Fruit fly (Drosophila melanogaster): ENCODE measurements around the gene CG32091.

Gene CG32091

dm6 chr3L:11587720-11588580 lies 43.2 kb upstream of the CG32091 start, which contains the start of gene rt (continued):
- TF ChIP-seq nmo (GFP tag; optimal IDR thresholded peaks at IDR 0.05) (peak; percentile 69), CG15269 (tag; optimal IDR thresholded peaks at IDR 0.05) (peak; percentile 48), Aef1 (GFP tag; IDR thresholded peaks at IDR 0.05) (no peak), CG18764 (GFP tag; optimal IDR thresholded peaks at IDR 0.05) (peak; percentile 36), wek (GFP tag; optimal IDR thresholded peaks at IDR 0.05) (no peak), CG14441 (GFP tag; IDR thresholded peaks at IDR 0.05) (no peak), CG12071 (GFP tag; optimal IDR thresholded peaks at IDR 0.05) (peak; percentile 14), corto (GFP tag; optimal IDR thresholded peaks at IDR 0.05) (no peak), bab2 (GFP tag; optimal IDR thresholded peaks at IDR 0.05) (peak; percentile 14), CG10431 (GFP tag; optimal IDR thresholded peaks at IDR 0.05) (peak; percentile 17), CG4282 (GFP tag; optimal IDR thresholded peaks at IDR 0.05) (no peak), Hey (tag; optimal IDR thresholded peaks at IDR 0.05) (no peak), CG11723 (GFP tag; optimal IDR thresholded peaks at IDR 0.05) (peak; percentile 8), B-H2 (GFP tag; optimal IDR thresholded peaks at IDR 0.05) (no peak), hkb (optimal IDR thresholded peaks at IDR 0.05) (no peak), hkb (GFP tag; IDR thresholded peaks at IDR 0.05) (peak; percentile 70), ken (GFP tag; IDR thresholded peaks at IDR 0.05) (peak; percentile 44; the same call in 1 of the 3 replicates), Hsf (GFP tag; optimal IDR thresholded peaks at IDR 0.05) (peak; percentile 63), CG4424 (GFP tag; optimal IDR thresholded peaks at IDR 0.05) (peak; percentile 66), maf-S (GFP tag; optimal IDR thresholded peaks at IDR 0.05) (no peak), Kr (GFP tag; optimal IDR thresholded peaks at IDR 0.05) (no peak), Camta (GFP tag; optimal IDR thresholded peaks at IDR 0.05) (no peak), CG13424 (tag; optimal IDR thresholded peaks at IDR 0.05) (peak; percentile 70), Lhr (GFP tag; optimal IDR thresholded peaks at IDR 0.05) (peak; percentile 27), CG3847 (GFP tag; IDR thresholded peaks at IDR 0.05) (peak; percentile 36; the same call in 1 of the 2 replicates), Sin3A (optimal IDR thresholded peaks at IDR 0.05) (no peak), Mrtf (GFP tag; IDR thresholded peaks at IDR 0.05) (peak; percentile 30; the same call in 1 of the 3 replicates), CG11093 (GFP tag; IDR thresholded peaks at IDR 0.05) (peak; percentile 71; the same call in 2 of the 3 replicates), CG8924 (tag; optimal IDR thresholded peaks at IDR 0.05) (peak; percentile 28), CG13287 (GFP tag; IDR thresholded peaks at IDR 0.05; ENCODE audit: partially characterized antibody) (no peak), CG11456 (GFP tag; IDR thresholded peaks at IDR 0.05) (no peak), CG4360 (GFP tag; IDR thresholded peaks at IDR 0.05) (no peak), Six4 (GFP tag; optimal IDR thresholded peaks at IDR 0.05) (peak; percentile 41), Sry-δ (GFP tag; optimal IDR thresholded peaks at IDR 0.05) (no peak), MTF-1 (GFP tag; optimal IDR thresholded peaks at IDR 0.05; ENCODE audit: borderline replicate concordance) (peak; percentile 13), BEAF-32 (GFP tag; optimal IDR thresholded peaks at IDR 0.05) (no peak), gcm2 (GFP tag; optimal IDR thresholded peaks at IDR 0.05) (peak; percentile 12), CG14014 (GFP tag; IDR thresholded peaks at IDR 0.05) (0 out of 2 replicates have a peak, but pooled peaks have one; percentile 7), CG17359 (tag; optimal IDR thresholded peaks at IDR 0.05) (peak; percentile 31), Hr78 (GFP tag; optimal IDR thresholded peaks at IDR 0.05) (no peak), NC2β (GFP tag; optimal IDR thresholded peaks at IDR 0.05) (peak; percentile 38), Xbp1 (GFP tag; optimal IDR thresholded peaks at IDR 0.05) (peak; percentile 52), Dp (GFP tag; optimal IDR thresholded peaks at IDR 0.05) (no peak), pum (GFP tag; optimal IDR thresholded peaks at IDR 0.05) (peak; percentile 40), CG6654 (GFP tag; optimal IDR thresholded peaks at IDR 0.05) (no peak), lola (GFP tag; optimal IDR thresholded peaks at IDR 0.05) (peak in 1 of 3 experiments; percentile 85), h (optimal IDR thresholded peaks at IDR 0.05) (no peak), sd (tag; optimal IDR thresholded peaks at IDR 0.05) (peak; percentile 90), CG13123 (GFP tag; optimal IDR thresholded peaks at IDR 0.05) (no peak)
